1 fruit fly cellular context compared by ENCODE assay signal in genomic region chr2L:6611374-6612005, dm6.
A peak's percentile ranks its signal among the peaks of the same experiment; 100 is the strongest.
TF ChIP-seq lines count a peak whose summit lies in the region.

No protein-coding gene starts in this region.

TF ChIP-seq in whole organism, embryonic, 481 proteins besides CTCF, POLR2A, EP300 and RAD21 (continued from another document):
- TF ChIP-seq NK7.1 (GFP tag; optimal IDR thresholded peaks at IDR 0.05; lab: Kevin White, UChicago), result no peak
- TF ChIP-seq CG18619 (GFP tag; optimal IDR thresholded peaks at IDR 0.05; lab: Kevin White, UChicago), result no peak
- peak; percentile 58 for TF ChIP-seq cg (GFP tag; optimal IDR thresholded peaks at IDR 0.05; lab: Kevin White, UChicago)
- 0 out of 3 replicates have a peak, but pooled peaks have one; percentile 39 for TF ChIP-seq CG2199 (GFP tag; IDR thresholded peaks at IDR 0.05; lab: Robert Waterston, UW)
- TF ChIP-seq D19A (tag; optimal IDR thresholded peaks at IDR 0.05; lab: Kevin White, UChicago), result no peak
- TF ChIP-seq Sox102F (GFP tag; optimal IDR thresholded peaks at IDR 0.05; lab: Kevin White, UChicago), result peak; percentile 10
- no peak for TF ChIP-seq hkb (optimal IDR thresholded peaks at IDR 0.05; lab: Kevin White, UChicago)
- TF ChIP-seq hkb (GFP tag; IDR thresholded peaks at IDR 0.05; lab: Robert Waterston, UW), result peak; percentile 15; the same call in 1 of the 2 replicates
- TF ChIP-seq dmrt11E (tag; optimal IDR thresholded peaks at IDR 0.05; lab: Kevin White, UChicago), result no peak
- no peak for TF ChIP-seq CG6272 (GFP tag; IDR thresholded peaks at IDR 0.05; lab: Robert Waterston, UW)
- TF ChIP-seq row (GFP tag; IDR thresholded peaks at IDR 0.05; lab: Robert Waterston, UW), result peak; percentile 38; the same call in 1 of the 3 replicates
- peak; percentile 55; the same call in 2 of the 3 replicates for TF ChIP-seq CG11695 (GFP tag; IDR thresholded peaks at IDR 0.05; lab: Robert Waterston, UW)
- TF ChIP-seq CG11504 (tag; optimal IDR thresholded peaks at IDR 0.05; lab: Kevin White, UChicago), result peak; percentile 47
- no peak for TF ChIP-seq CG9876 (GFP tag; optimal IDR thresholded peaks at IDR 0.05; lab: Kevin White, UChicago)
- TF ChIP-seq Hey (tag; optimal IDR thresholded peaks at IDR 0.05; lab: Kevin White, UChicago), result no peak
- no peak for TF ChIP-seq usp (GFP tag; optimal IDR thresholded peaks at IDR 0.05; lab: Kevin White, UChicago)
- 0 out of 2 replicates have a peak, but pooled peaks have one; percentile 18 for TF ChIP-seq CG8765 (GFP tag; IDR thresholded peaks at IDR 0.05; lab: Robert Waterston, UW)
- TF ChIP-seq CG18764 (GFP tag; optimal IDR thresholded peaks at IDR 0.05; lab: Kevin White, UChicago), result no peak
- no peak for TF ChIP-seq Gsc (GFP tag; IDR thresholded peaks at IDR 0.05; lab: Robert Waterston, UW)
- TF ChIP-seq Hsf (GFP tag; optimal IDR thresholded peaks at IDR 0.05; lab: Kevin White, UChicago), result no peak
- TF ChIP-seq pb (GFP tag; optimal IDR thresholded peaks at IDR 0.05; lab: Kevin White, UChicago), result no peak
- TF ChIP-seq Jarid2 (GFP tag; optimal IDR thresholded peaks at IDR 0.05; lab: Kevin White, UChicago), result no peak
- peak; percentile 21 for TF ChIP-seq grau (tag; optimal IDR thresholded peaks at IDR 0.05; lab: Kevin White, UChicago)
- no peak for TF ChIP-seq ind (GFP tag; optimal IDR thresholded peaks at IDR 0.05; lab: Kevin White, UChicago)
- TF ChIP-seq CG14667 (GFP tag; IDR thresholded peaks at IDR 0.05; lab: Robert Waterston, UW), result no peak
- no peak for TF ChIP-seq Hand (GFP tag; optimal IDR thresholded peaks at IDR 0.05; lab: Kevin White, UChicago)
- TF ChIP-seq Ptx1 (GFP tag; IDR thresholded peaks at IDR 0.05; lab: Robert Waterston, UW), result 0 out of 2 replicates have a peak, but pooled peaks have one; percentile 18
- TF ChIP-seq CG11247 (GFP tag; IDR thresholded peaks at IDR 0.05; lab: Robert Waterston, UW), result no peak
- TF ChIP-seq Ada2b (GFP tag; IDR thresholded peaks at IDR 0.05; lab: Robert Waterston, UW), result no peak
- TF ChIP-seq CG8944 (GFP tag; optimal IDR thresholded peaks at IDR 0.05; lab: Kevin White, UChicago), result no peak
- TF ChIP-seq Hr51 (GFP tag; optimal IDR thresholded peaks at IDR 0.05; lab: Kevin White, UChicago), result peak in 1 of 2 experiments; percentile 28
- TF ChIP-seq CG31224 (GFP tag; IDR thresholded peaks at IDR 0.05; lab: Robert Waterston, UW), result 0 out of 2 replicates have a peak, but pooled peaks have one; percentile 13
- no peak for TF ChIP-seq Hr3 (GFP tag; optimal IDR thresholded peaks at IDR 0.05; lab: Kevin White, UChicago)
- no peak for TF ChIP-seq CG2120 (GFP tag; optimal IDR thresholded peaks at IDR 0.05; lab: Kevin White, UChicago)
- TF ChIP-seq Trl (optimal IDR thresholded peaks at IDR 0.05; lab: Kevin White, UChicago), result no peak
- no peak for TF ChIP-seq Trl (GFP tag; optimal IDR thresholded peaks at IDR 0.05; lab: Kevin White, UChicago)
- TF ChIP-seq E2f2 (GFP tag; IDR thresholded peaks at IDR 0.05; lab: Robert Waterston, UW), result peak; percentile 25; the same call in 1 of the 2 replicates
- TF ChIP-seq crol (GFP tag; IDR thresholded peaks at IDR 0.05; lab: Robert Waterston, UW), result peak; percentile 61
- no peak for TF ChIP-seq ci (GFP tag; IDR thresholded peaks at IDR 0.05; lab: Robert Waterston, UW)
- TF ChIP-seq cad (GFP tag; optimal IDR thresholded peaks at IDR 0.05; lab: Kevin White, UChicago), result no peak
- TF ChIP-seq Atf6 (GFP tag; IDR thresholded peaks at IDR 0.05; lab: Robert Waterston, UW), result peak; percentile 44; the same call in 1 of the 2 replicates
- TF ChIP-seq CG8388 (GFP tag; optimal IDR thresholded peaks at IDR 0.05; lab: Kevin White, UChicago), result peak; percentile 47
- peak; percentile 26 for TF ChIP-seq CG18262 (tag; optimal IDR thresholded peaks at IDR 0.05; lab: Kevin White, UChicago)
- no peak for TF ChIP-seq ewg (GFP tag; optimal IDR thresholded peaks at IDR 0.05; lab: Kevin White, UChicago)
- no peak for TF ChIP-seq CG16863 (GFP tag; optimal IDR thresholded peaks at IDR 0.05; lab: Kevin White, UChicago)
- TF ChIP-seq CG10366 (GFP tag; IDR thresholded peaks at IDR 0.05; lab: Robert Waterston, UW), result no peak
- TF ChIP-seq inv (GFP tag; IDR thresholded peaks at IDR 0.05; lab: Robert Waterston, UW; ENCODE audit: partially characterized antibody), result no peak
- no peak for TF ChIP-seq Ravus (GFP tag; IDR thresholded peaks at IDR 0.05; lab: Robert Waterston, UW)
- no peak for TF ChIP-seq Ets65A (GFP tag; lab: Kevin White, UChicago)
- TF ChIP-seq CG17359 (tag; optimal IDR thresholded peaks at IDR 0.05; lab: Kevin White, UChicago), result peak; percentile 35
- no peak for TF ChIP-seq Pdp1 (GFP tag; optimal IDR thresholded peaks at IDR 0.05; lab: Kevin White, UChicago)
- no peak for TF ChIP-seq slbo (GFP tag; IDR thresholded peaks at IDR 0.05; lab: Robert Waterston, UW)
- TF ChIP-seq psq (GFP tag; optimal IDR thresholded peaks at IDR 0.05; lab: Kevin White, UChicago), result no peak
- TF ChIP-seq Med (GFP tag; lab: Kevin White, UChicago), result no peak
- no peak for TF ChIP-seq CG9727 (GFP tag; optimal IDR thresholded peaks at IDR 0.05; lab: Kevin White, UChicago)
- no peak for TF ChIP-seq Adf1 (GFP tag; IDR thresholded peaks at IDR 0.05; lab: Robert Waterston, UW)
- peak; percentile 38 for TF ChIP-seq gem (tag; optimal IDR thresholded peaks at IDR 0.05; lab: Kevin White, UChicago)
- TF ChIP-seq CG34422 (GFP tag; IDR thresholded peaks at IDR 0.05; lab: Robert Waterston, UW), result no peak
- TF ChIP-seq ro (GFP tag; IDR thresholded peaks at IDR 0.05; lab: Robert Waterston, UW), result no peak
- no peak for TF ChIP-seq CG14014 (GFP tag; IDR thresholded peaks at IDR 0.05; lab: Robert Waterston, UW)
- TF ChIP-seq jing (GFP tag; optimal IDR thresholded peaks at IDR 0.05; lab: Kevin White, UChicago), result no peak
- peak; percentile 1 for TF ChIP-seq CG8290 (GFP tag; optimal IDR thresholded peaks at IDR 0.05; lab: Kevin White, UChicago)
- no peak for TF ChIP-seq CG8290 (tag; optimal IDR thresholded peaks at IDR 0.05; lab: Kevin White, UChicago)
- no peak for TF ChIP-seq ssp (GFP tag; IDR thresholded peaks at IDR 0.05; lab: Robert Waterston, UW)
- peak; percentile 13 for TF ChIP-seq Oli (tag; optimal IDR thresholded peaks at IDR 0.05; lab: Kevin White, UChicago)
- TF ChIP-seq lmd (GFP tag; IDR thresholded peaks at IDR 0.05; lab: Robert Waterston, UW), result 0 out of 2 replicates have a peak, but pooled peaks have one; percentile 13
- TF ChIP-seq Bteb2 (GFP tag; optimal IDR thresholded peaks at IDR 0.05; lab: Kevin White, UChicago), result no peak
- peak; percentile 24 for TF ChIP-seq CG7839 (tag; optimal IDR thresholded peaks at IDR 0.05; lab: Kevin White, UChicago)
- TF ChIP-seq Poxn (GFP tag; IDR thresholded peaks at IDR 0.05; lab: Robert Waterston, UW), result no peak
- peak; percentile 12 for TF ChIP-seq nmo (GFP tag; optimal IDR thresholded peaks at IDR 0.05; lab: Kevin White, UChicago)
- TF ChIP-seq CG13287 (GFP tag; IDR thresholded peaks at IDR 0.05; lab: Robert Waterston, UW; ENCODE audit: partially characterized antibody), result no peak
- no peak for TF ChIP-seq CG11085 (GFP tag; IDR thresholded peaks at IDR 0.05; lab: Robert Waterston, UW)
- no peak for TF ChIP-seq CG4707 (GFP tag; optimal IDR thresholded peaks at IDR 0.05; lab: Kevin White, UChicago)
- TF ChIP-seq sens (GFP tag; lab: Kevin White, UChicago), result peak; percentile 31
- no peak for TF ChIP-seq sob (GFP tag; IDR thresholded peaks at IDR 0.05; lab: Robert Waterston, UW)
- TF ChIP-seq kah (GFP tag; optimal IDR thresholded peaks at IDR 0.05; lab: Kevin White, UChicago), result no peak
- TF ChIP-seq bbx (GFP tag; IDR thresholded peaks at IDR 0.05; lab: Robert Waterston, UW; ENCODE audit: partially characterized antibody), result no peak
- no peak for TF ChIP-seq tin (GFP tag; optimal IDR thresholded peaks at IDR 0.05; lab: Kevin White, UChicago)
- peak; percentile 40 for TF ChIP-seq CG9437 (GFP tag; optimal IDR thresholded peaks at IDR 0.05; lab: Kevin White, UChicago)
- no peak for TF ChIP-seq sc (optimal IDR thresholded peaks at IDR 0.05; lab: Kevin White, UChicago)
- TF ChIP-seq sc (GFP tag; optimal IDR thresholded peaks at IDR 0.05; lab: Kevin White, UChicago), result no peak
- no peak for TF ChIP-seq pum (GFP tag; optimal IDR thresholded peaks at IDR 0.05; lab: Kevin White, UChicago)
- TF ChIP-seq CG13424 (tag; optimal IDR thresholded peaks at IDR 0.05; lab: Kevin White, UChicago), result peak; percentile 0
- no peak for TF ChIP-seq ttk (GFP tag; IDR thresholded peaks at IDR 0.05; lab: Robert Waterston, UW)
- TF ChIP-seq Ssrp (tag; optimal IDR thresholded peaks at IDR 0.05; lab: Kevin White, UChicago), result peak; percentile 18
- TF ChIP-seq aop (GFP tag; IDR thresholded peaks at IDR 0.05; lab: Robert Waterston, UW), result no peak
- TF ChIP-seq E2f1 (GFP tag; IDR thresholded peaks at IDR 0.05; lab: Robert Waterston, UW), result no peak
- TF ChIP-seq Hr78 (GFP tag; optimal IDR thresholded peaks at IDR 0.05; lab: Kevin White, UChicago), result no peak
- TF ChIP-seq Lim3 (GFP tag; IDR thresholded peaks at IDR 0.05; lab: Robert Waterston, UW), result no peak
- TF ChIP-seq Sry-β (GFP tag; optimal IDR thresholded peaks at IDR 0.05; lab: Kevin White, UChicago), result no peak
- TF ChIP-seq lov (optimal IDR thresholded peaks at IDR 0.05; lab: Kevin White, UChicago), result no peak
- TF ChIP-seq lov (GFP tag; IDR thresholded peaks at IDR 0.05; lab: Robert Waterston, UW), result no peak
- no peak for TF ChIP-seq CG32532 (GFP tag; IDR thresholded peaks at IDR 0.05; lab: Robert Waterston, UW)
- no peak for TF ChIP-seq wek (GFP tag; optimal IDR thresholded peaks at IDR 0.05; lab: Kevin White, UChicago)
- TF ChIP-seq CG2889 (GFP tag; IDR thresholded peaks at IDR 0.05; lab: Robert Waterston, UW), result no peak
- TF ChIP-seq eve (GFP tag; optimal IDR thresholded peaks at IDR 0.05; lab: Kevin White, UChicago), result no peak
- no peak for TF ChIP-seq CG7556 (GFP tag; optimal IDR thresholded peaks at IDR 0.05; lab: Kevin White, UChicago)
- no peak for TF ChIP-seq chinmo (GFP tag; IDR thresholded peaks at IDR 0.05; lab: Robert Waterston, UW; ENCODE audit: partially characterized antibody)
- TF ChIP-seq CG17912 (GFP tag; optimal IDR thresholded peaks at IDR 0.05; lab: Kevin White, UChicago), result no peak
- no peak for TF ChIP-seq da (GFP tag; optimal IDR thresholded peaks at IDR 0.05; lab: Kevin White, UChicago)
- TF ChIP-seq phol (tag; optimal IDR thresholded peaks at IDR 0.05; lab: Kevin White, UChicago), result peak; percentile 18
- 0 out of 3 replicates have a peak, but pooled peaks have one; percentile 20 for TF ChIP-seq CG11456 (GFP tag; IDR thresholded peaks at IDR 0.05; lab: Robert Waterston, UW)
- no peak for TF ChIP-seq CG7786 (GFP tag; optimal IDR thresholded peaks at IDR 0.05; lab: Kevin White, UChicago)
